Worm (Caenorhabditis elegans) whole organism, L1 larva: ENCODE data around the gene F35D11.1.
A peak's percentile ranks its signal among the peaks of the same experiment; 100 is the strongest.

ENCODE experiments used
- C16A3.4 ChIP-seq: fragments of 150-350 bp; optimal IDR thresholded peaks from 2 replicates; lab custom pipeline; 2014; ENCODE audit warnings: missing biosample characterization, missing genetic modification characterization
- C34B4.2 ChIP-seq: sonication (generic microtip); optimal IDR thresholded peaks from 2 replicates; lab custom pipeline; 2017; ENCODE audit warnings: mild to moderate bottlenecking, missing genetic modification characterization, missing compliant biosample characterization
- aly-2 ChIP-seq: fragments of 150-350 bp; optimal IDR thresholded peaks from 2 replicates; lab custom pipeline; 2014; ENCODE audit warnings: missing biosample characterization, missing genetic modification characterization
- ama-1 ChIP-seq: fragments of 150-350 bp; optimal IDR thresholded peaks from 2 replicates; lab custom pipeline; 2014
- blmp-1 ChIP-seq: fragments of 150-350 bp; optimal IDR thresholded peaks from 2 replicates; lab custom pipeline; 2014; ENCODE audit warnings: missing biosample characterization, missing genetic modification characterization
- ceh-63 ChIP-seq: fragments of 200-800 bp; sonication (Bioruptor generic); optimal IDR thresholded peaks from 2 replicates; lab custom pipeline; 2018; ENCODE audit warnings: mild to moderate bottlenecking, missing genetic modification characterization, missing compliant biosample characterization
- ceh-88 ChIP-seq: fragments of 200-800 bp; sonication (Bioruptor generic); IDR thresholded peaks from 2 replicates; pipeline ENCODE4 v1.3.6; 2022; ENCODE audit warnings: missing genetic modification characterization, missing compliant biosample characterization
- efl-1 ChIP-seq, 4 experiments: fragments of 150-350 bp; optimal IDR thresholded peaks in 3 of 4; peaks in 1 of 4; 1 replicate in 1 of 4; 2 replicates in 3 of 4; lab custom pipeline; 2014; ENCODE audit warnings: missing biosample characterization in 2 of 4, missing genetic modification characterization in 2 of 4, missing genetic modification reagents in 2 of 4
- egl-27 ChIP-seq, 2 experiments: fragments of 150-350 bp in 1 of 2; sonication (generic microtip); optimal IDR thresholded peaks; 3 replicates each; lab custom pipeline; 2017 to 2018; ENCODE audit warnings: missing biosample characterization in 2 of 2, missing genetic modification characterization in 2 of 2, missing genetic modification reagents in 2 of 2
- elt-2 ChIP-seq: sonication (generic microtip); optimal IDR thresholded peaks from 2 replicates; lab custom pipeline; 2016; ENCODE audit warnings: missing genetic modification characterization, mild to moderate bottlenecking, inconsistent platforms, missing compliant biosample characterization, missing genetic modification reagents
- hlh-17 ChIP-seq: fragments of 200-800 bp; sonication (Bioruptor generic); optimal IDR thresholded peaks from 2 replicates; lab custom pipeline; 2018; ENCODE audit warnings: missing genetic modification characterization, mild to moderate bottlenecking, missing compliant biosample characterization, moderate library complexity, borderline replicate concordance
- hlh-4 ChIP-seq: sonication (generic microtip); optimal IDR thresholded peaks from 2 replicates; lab custom pipeline; 2016; ENCODE audit warnings: mild to moderate bottlenecking, missing genetic modification characterization, missing compliant biosample characterization
- hpl-2 ChIP-seq: fragments of 150-350 bp; optimal IDR thresholded peaks from 2 replicates; lab custom pipeline; 2014; ENCODE audit warnings: missing biosample characterization, missing genetic modification reagents, missing genetic modification characterization
- lin-13 ChIP-seq: fragments of 150-350 bp; optimal IDR thresholded peaks from 2 replicates; lab custom pipeline; 2014; ENCODE audit warnings: missing biosample characterization, missing genetic modification reagents, missing genetic modification characterization
- lin-14 ChIP-seq: fragments of 200-800 bp; sonication (Bioruptor generic); optimal IDR thresholded peaks from 2 replicates; lab custom pipeline; 2018; ENCODE audit warnings: mild to moderate bottlenecking, missing genetic modification characterization, moderate library complexity, missing compliant biosample characterization
- lin-15B ChIP-seq: fragments of 150-350 bp; sonication (generic microtip); optimal IDR thresholded peaks from 3 replicates; lab custom pipeline; 2014; ENCODE audit warnings: missing biosample characterization, missing genetic modification characterization
- lin-39 ChIP-seq: fragments of 150-350 bp; optimal IDR thresholded peaks from 2 replicates; lab custom pipeline; 2014; ENCODE audit warnings: missing biosample characterization, missing genetic modification reagents, missing genetic modification characterization
- lir-3 ChIP-seq: sonication (generic microtip); optimal IDR thresholded peaks from 2 replicates; lab custom pipeline; 2016; ENCODE audit warnings: mild to moderate bottlenecking, missing genetic modification characterization, moderate library complexity, missing compliant biosample characterization; ENCODE audit not compliant: poor library complexity
- mab-9 ChIP-seq: fragments of 200-800 bp; sonication (Bioruptor generic); IDR thresholded peaks from 2 replicates; pipeline ENCODE4 v1.3.6; 2022; ENCODE audit warnings: missing genetic modification reagents, missing genetic modification characterization, missing compliant biosample characterization
- mdl-1 ChIP-seq, 2 experiments: fragments of 150-350 bp; optimal IDR thresholded peaks; 2 replicates each; lab custom pipeline; 2014 to 2017; ENCODE audit warnings: missing biosample characterization in 2 of 2, missing genetic modification characterization in 2 of 2, inconsistent platforms in 1 of 2
- mep-1 ChIP-seq: fragments of 150-350 bp; optimal IDR thresholded peaks from 2 replicates; lab custom pipeline; 2014; ENCODE audit warnings: missing biosample characterization, missing genetic modification characterization
- nhr-20 ChIP-seq: sonication (generic microtip); optimal IDR thresholded peaks from 2 replicates; lab custom pipeline; 2016; ENCODE audit warnings: mild to moderate bottlenecking, missing genetic modification characterization, missing compliant biosample characterization
- nhr-47 ChIP-seq: sonication (generic microtip); optimal IDR thresholded peaks from 2 replicates; lab custom pipeline; 2016; ENCODE audit warnings: mild to moderate bottlenecking, missing genetic modification characterization, moderate library complexity, missing compliant biosample characterization
- nhr-71 ChIP-seq: sonication (generic microtip); optimal IDR thresholded peaks from 2 replicates; lab custom pipeline; 2016; ENCODE audit warnings: mild to moderate bottlenecking, missing genetic modification characterization, moderate library complexity, missing compliant biosample characterization
- nhr-77 ChIP-seq: fragments of 150-350 bp; optimal IDR thresholded peaks from 2 replicates; lab custom pipeline; 2014; ENCODE audit warnings: missing biosample characterization, missing genetic modification characterization
- nhr-84 ChIP-seq: sonication (generic microtip); optimal IDR thresholded peaks from 2 replicates; lab custom pipeline; 2017; ENCODE audit warnings: missing biosample characterization, missing genetic modification characterization
- nhr-90 ChIP-seq: sonication (generic microtip); optimal IDR thresholded peaks from 2 replicates; lab custom pipeline; 2016; ENCODE audit warnings: mild to moderate bottlenecking, missing genetic modification characterization, missing compliant biosample characterization; ENCODE audit not compliant: poor library complexity
- pag-3 ChIP-seq: sonication (generic microtip); optimal IDR thresholded peaks from 2 replicates; lab custom pipeline; 2017; ENCODE audit warnings: missing genetic modification characterization, mild to moderate bottlenecking, missing compliant biosample characterization, antibody characterized with exemption, borderline replicate concordance; ENCODE audit not compliant: insufficient read depth
- pax-3 ChIP-seq: fragments of 200-800 bp; sonication (Bioruptor generic); optimal IDR thresholded peaks from 2 replicates; lab custom pipeline; 2018; ENCODE audit warnings: mild to moderate bottlenecking, missing genetic modification characterization, moderate library complexity, missing compliant biosample characterization
- pqm-1 ChIP-seq: sonication (generic microtip); optimal IDR thresholded peaks from 3 replicates; lab custom pipeline; 2017; ENCODE audit warnings: missing biosample characterization, missing genetic modification characterization
- rnt-1 ChIP-seq: sonication (generic microtip); optimal IDR thresholded peaks from 2 replicates; lab custom pipeline; 2016; ENCODE audit warnings: mild to moderate bottlenecking, missing genetic modification characterization, moderate library complexity, missing compliant biosample characterization
- skn-1 ChIP-seq: fragments of 150-350 bp; optimal IDR thresholded peaks from 2 replicates; lab custom pipeline; 2014; ENCODE audit warnings: missing biosample characterization, missing genetic modification characterization
- snu-23 ChIP-seq: sonication (generic microtip); optimal IDR thresholded peaks from 2 replicates; lab custom pipeline; 2016; ENCODE audit warnings: missing genetic modification characterization, missing compliant biosample characterization
- tlp-1 ChIP-seq: fragments of 150-350 bp; optimal IDR thresholded peaks from 2 replicates; lab custom pipeline; 2014; ENCODE audit warnings: missing biosample characterization, missing genetic modification characterization
- unc-130 ChIP-seq: fragments of 150-350 bp; optimal IDR thresholded peaks from 2 replicates; lab custom pipeline; 2017; ENCODE audit warnings: missing biosample characterization, missing genetic modification characterization, inconsistent platforms
- unc-30 ChIP-seq: sonication (generic microtip); optimal IDR thresholded peaks from 2 replicates; lab custom pipeline; 2017; ENCODE audit warnings: missing biosample characterization, missing genetic modification characterization
- unc-86 ChIP-seq: sonication (generic microtip); optimal IDR thresholded peaks from 2 replicates; lab custom pipeline; 2016; ENCODE audit warnings: missing genetic modification characterization, missing compliant biosample characterization
- zag-1 ChIP-seq: fragments of 150-350 bp; optimal IDR thresholded peaks from 2 replicates; lab custom pipeline; 2014; ENCODE audit warnings: missing biosample characterization, missing genetic modification characterization
- ztf-11 ChIP-seq, 2 experiments: sonication (generic microtip); optimal IDR thresholded peaks; 2 replicates each; lab custom pipeline; 2016 to 2017; ENCODE audit warnings: missing genetic modification characterization in 2 of 2, missing biosample characterization in 1 of 2, missing compliant biosample characterization in 1 of 2

The F35D11.1 gene

ce11 chrII:4672584-4673110 lies 45.9 kb downstream of the F35D11.1 start, which contains the start of the genes clec-140 and hmg-11 (continued):
- TF ChIP-seq nhr-20 (tag; lab: Kevin White, UChicago) (peak; percentile 19), ztf-11 (tag; optimal IDR thresholded peaks at IDR 0.05; lab: Kevin White, UChicago) (peak in 1 of 2 experiments; percentile 55), mdl-1 (tag; optimal IDR thresholded peaks at IDR 0.05; lab: Kevin White, UChicago) (peak in 1 of 2 experiments; percentile 79), mep-1 (peak; percentile 61), C16A3.4 (tag; lab: Kevin White, UChicago) (peak; percentile 0), ceh-63 (no peak), ceh-88 (GFP tag; lab: Robert Waterston, UW) (no peak), blmp-1 (tag; lab: Kevin White, UChicago) (no peak)

ce11 chrII:4673242-4673641 lies 46.5 kb downstream of the F35D11.1 start:
- no peak for TF ChIP-seq C16A3.4 (tag; lab: Kevin White, UChicago)

- TF ChIP-seq hlh-17 (no peak), efl-1 (optimal IDR thresholded peaks at IDR 0.05; lab: Kevin White, UChicago) (no peak), efl-1 (GFP tag; optimal IDR thresholded peaks at IDR 0.05 in 1 of 2; lab: Kevin White, UChicago) (peak in 1 of 2 experiments; percentile 63), blmp-1 (tag; lab: Kevin White, UChicago) (no peak), nhr-47 (tag; lab: Kevin White, UChicago) (no peak), lin-13 (no peak), skn-1 (tag; lab: Kevin White, UChicago) (no peak), pag-3 (tag; lab: Kevin White, UChicago) (no peak), tlp-1 (tag; lab: Kevin White, UChicago) (no peak), hpl-2 (GFP tag; lab: Kevin White, UChicago) (no peak), lin-39 (no peak), egl-27 (tag; optimal IDR thresholded peaks at IDR 0.05; lab: Kevin White, UChicago) (no peak), nhr-84 (no peak), ama-1 (lab: Kevin White, UChicago) (peak; percentile 55), lin-15B (tag; lab: Kevin White, UChicago) (no peak), aly-2 (tag; lab: Kevin White, UChicago) (no peak), C16A3.4 (tag; lab: Kevin White, UChicago) (no peak)
Observed at ce11 chrII:4673670-4674069, 47.0 kb downstream of the F35D11.1 start.

ce11 chrII:4674188-4674587 lies 47.5 kb downstream of the F35D11.1 start:
- TF ChIP-seq ama-1 (lab: Kevin White, UChicago) = no peak
- no peak for TF ChIP-seq lir-3 (tag; lab: Kevin White, UChicago)
- TF ChIP-seq tlp-1 (tag; lab: Kevin White, UChicago) = peak; percentile 46
- TF ChIP-seq unc-130 (tag; lab: Kevin White, UChicago) = no peak
- TF ChIP-seq lin-14 (GFP tag; lab: Kevin White, UChicago) = no peak
- no peak for TF ChIP-seq unc-86 (tag; lab: Kevin White, UChicago)
- TF ChIP-seq nhr-47 (tag; lab: Kevin White, UChicago) = no peak
- TF ChIP-seq unc-30 = no peak
- TF ChIP-seq nhr-77 (tag; lab: Kevin White, UChicago) = no peak
- TF ChIP-seq nhr-90 = no peak
- no peak for TF ChIP-seq C34B4.2 (tag; lab: Kevin White, UChicago)
- no peak for TF ChIP-seq ztf-11 (tag; optimal IDR thresholded peaks at IDR 0.05; lab: Kevin White, UChicago)
- no peak for TF ChIP-seq rnt-1 (tag; lab: Kevin White, UChicago)
- TF ChIP-seq elt-2 (tag; lab: Kevin White, UChicago) = peak; percentile 99
- peak; percentile 32 for TF ChIP-seq pqm-1 (tag; lab: Kevin White, UChicago)
- no peak for TF ChIP-seq pax-3 (tag; lab: Kevin White, UChicago)
- no peak for TF ChIP-seq snu-23 (GFP tag; lab: Kevin White, UChicago)
- no peak for TF ChIP-seq nhr-71 (tag; lab: Kevin White, UChicago)
- no peak for TF ChIP-seq hlh-4 (tag; lab: Kevin White, UChicago)
- TF ChIP-seq mab-9 = no peak
- no peak for TF ChIP-seq zag-1 (tag; lab: Kevin White, UChicago)
